Worm (Caenorhabditis elegans) whole organism, L4 larva: ENCODE data around the gene gid-7.

ENCODE experiments used
- F10B5.3 ChIP-seq: sonication (generic microtip); optimal IDR thresholded peaks from 2 replicates; lab custom pipeline; 2016; ENCODE audit warnings: mild to moderate bottlenecking, missing genetic modification characterization, missing compliant biosample characterization
- T20F7.1 ChIP-seq: fragments of 200-800 bp; sonication (Bioruptor generic); optimal IDR thresholded peaks from 2 replicates; lab custom pipeline; 2018; ENCODE audit warnings: mild to moderate bottlenecking, missing genetic modification characterization, missing compliant biosample characterization
- Y5F2A.4 ChIP-seq: fragments of 200-800 bp; sonication (Bioruptor generic); optimal IDR thresholded peaks from 2 replicates; lab custom pipeline; 2018; ENCODE audit warnings: mild to moderate bottlenecking, missing genetic modification characterization, missing compliant biosample characterization
- aha-1 ChIP-seq: fragments of 150-350 bp; peaks from one replicate; lab custom pipeline; 2014; ENCODE audit warnings: missing biosample characterization, missing genetic modification characterization
- ceh-28 ChIP-seq: fragments of 150-350 bp; optimal IDR thresholded peaks from 2 replicates; lab custom pipeline; 2014; ENCODE audit warnings: missing biosample characterization, missing genetic modification reagents, missing genetic modification characterization
- ceh-32 ChIP-seq: sonication (generic microtip); optimal IDR thresholded peaks from 2 replicates; lab custom pipeline; 2016; ENCODE audit warnings: mild to moderate bottlenecking, missing genetic modification characterization, missing compliant biosample characterization; ENCODE audit not compliant: poor library complexity
- ceh-82 ChIP-seq: sonication (generic microtip); optimal IDR thresholded peaks from 2 replicates; lab custom pipeline; 2017; ENCODE audit warnings: missing biosample characterization, missing genetic modification characterization
- ctbp-1 ChIP-seq: fragments of 200-800 bp; sonication (Bioruptor generic); IDR thresholded peaks from 2 replicates; pipeline ENCODE4 v1.3.6; 2022; ENCODE audit warnings: missing genetic modification reagents, missing genetic modification characterization, missing compliant biosample characterization
- daf-12 ChIP-seq: fragments of 150-350 bp; optimal IDR thresholded peaks from 2 replicates; lab custom pipeline; 2014; ENCODE audit warnings: missing biosample characterization, missing genetic modification reagents, missing genetic modification characterization
- daf-16 ChIP-seq, 3 experiments: sonication (generic microtip); optimal IDR thresholded peaks; 2 replicates each; lab custom pipeline; 2016 to 2017; ENCODE audit warnings: missing genetic modification characterization in 3 of 3, missing genetic modification reagents in 3 of 3, mild to moderate bottlenecking in 2 of 3, missing compliant biosample characterization in 2 of 3, missing biosample characterization in 1 of 3, moderate library complexity in 1 of 3
- daf-8 ChIP-seq: fragments of 200-800 bp; sonication (Bioruptor generic); IDR thresholded peaks from 2 replicates; pipeline ENCODE4 v1.3.6; 2022; ENCODE audit warnings: missing genetic modification characterization, missing compliant biosample characterization
- dmd-6 ChIP-seq: fragments of 200-800 bp; sonication (Bioruptor generic); IDR thresholded peaks from 2 replicates; pipeline ENCODE4 v1.3.6; 2022; ENCODE audit warnings: missing genetic modification reagents, missing genetic modification characterization, missing compliant biosample characterization
- dpl-1 ChIP-seq: fragments of 150-350 bp; optimal IDR thresholded peaks from 2 replicates; lab custom pipeline; 2014; ENCODE audit warnings: missing biosample characterization, missing genetic modification reagents, missing genetic modification characterization
- duxl-1 ChIP-seq: sonication (generic microtip); optimal IDR thresholded peaks from 2 replicates; lab custom pipeline; 2016; ENCODE audit warnings: mild to moderate bottlenecking, missing genetic modification characterization, moderate library complexity, missing compliant biosample characterization; ENCODE audit not compliant: poor library complexity
- egl-27 ChIP-seq: sonication (generic microtip); optimal IDR thresholded peaks from 3 replicates; lab custom pipeline; 2017; ENCODE audit warnings: missing biosample characterization, missing genetic modification reagents, missing genetic modification characterization
- egl-43 ChIP-seq: fragments of 200-800 bp; sonication (Bioruptor generic); IDR thresholded peaks from 2 replicates; pipeline ENCODE4 v1.3.6; 2022; ENCODE audit warnings: missing genetic modification reagents, missing genetic modification characterization, missing compliant biosample characterization
- fkh-10 ChIP-seq: fragments of 150-350 bp; optimal IDR thresholded peaks from 2 replicates; lab custom pipeline; 2014; ENCODE audit warnings: missing biosample characterization, missing genetic modification reagents, missing genetic modification characterization
- fos-1 ChIP-seq: fragments of 150-350 bp; optimal IDR thresholded peaks from 2 replicates; lab custom pipeline; 2014; ENCODE audit warnings: missing biosample characterization, missing genetic modification characterization
- hif-1 ChIP-seq, 2 experiments: sonication (generic microtip); optimal IDR thresholded peaks; 2 replicates each; lab custom pipeline; 2016 to 2017; ENCODE audit warnings: missing compliant biosample characterization in 2 of 2, missing genetic modification characterization in 2 of 2, missing genetic modification reagents in 2 of 2, missing genotype in 2 of 2, mild to moderate bottlenecking in 1 of 2
- hlh-11 ChIP-seq: fragments of 200-800 bp; sonication (Bioruptor generic); optimal IDR thresholded peaks from 2 replicates; lab custom pipeline; 2018; ENCODE audit warnings: mild to moderate bottlenecking, missing genetic modification characterization, missing compliant biosample characterization
- lin-13 ChIP-seq: fragments of 150-350 bp; optimal IDR thresholded peaks from 2 replicates; lab custom pipeline; 2014; ENCODE audit warnings: missing biosample characterization, missing genetic modification reagents, missing genetic modification characterization
- lin-29 ChIP-seq: fragments of 200-800 bp; sonication (Bioruptor generic); IDR thresholded peaks from 2 replicates; pipeline ENCODE4 v1.3.6; 2022; ENCODE audit warnings: missing genetic modification reagents, missing genetic modification characterization, missing compliant biosample characterization
- madf-9 ChIP-seq: fragments of 200-800 bp; sonication (Bioruptor generic); conservative IDR thresholded peaks from 2 replicates; pipeline ENCODE4 v1.3.6; 2022; ENCODE audit warnings: missing genetic modification reagents, missing genetic modification characterization, missing compliant biosample characterization
- mdt-29 ChIP-seq: fragments of 200-800 bp; sonication (Bioruptor generic); IDR thresholded peaks from 2 replicates; pipeline ENCODE4 v1.3.6; 2022; ENCODE audit warnings: missing genetic modification reagents, missing genetic modification characterization, missing compliant biosample characterization
- mes-2 ChIP-seq: sonication (generic microtip); optimal IDR thresholded peaks from 2 replicates; lab custom pipeline; 2016; ENCODE audit warnings: missing genotype, mild to moderate bottlenecking, missing genetic modification characterization, missing compliant biosample characterization; ENCODE audit not compliant: poor library complexity, severe bottlenecking
- mxl-2 ChIP-seq: fragments of 200-800 bp; sonication (Bioruptor generic); conservative IDR thresholded peaks from 2 replicates; pipeline ENCODE4 v1.3.6; 2022; ENCODE audit warnings: missing genetic modification reagents, missing genetic modification characterization, missing compliant biosample characterization
- nhr-102 ChIP-seq: sonication (generic microtip); optimal IDR thresholded peaks from 2 replicates; lab custom pipeline; 2016; ENCODE audit warnings: mild to moderate bottlenecking, missing genetic modification characterization, moderate library complexity, missing compliant biosample characterization
- nhr-11 ChIP-seq: fragments of 150-350 bp; optimal IDR thresholded peaks from 2 replicates; lab custom pipeline; 2014; ENCODE audit warnings: missing biosample characterization, missing genetic modification characterization
- nhr-237 ChIP-seq: sonication (generic microtip); optimal IDR thresholded peaks from 2 replicates; lab custom pipeline; 2017; ENCODE audit warnings: missing biosample characterization, missing genetic modification characterization
- nhr-28 ChIP-seq: fragments of 150-350 bp; optimal IDR thresholded peaks from 2 replicates; lab custom pipeline; 2014; ENCODE audit warnings: missing biosample characterization, missing genetic modification characterization
- nhr-48 ChIP-seq: sonication (generic microtip); optimal IDR thresholded peaks from 2 replicates; lab custom pipeline; 2016; ENCODE audit warnings: mild to moderate bottlenecking, missing genetic modification characterization, missing compliant biosample characterization
- nhr-77 ChIP-seq: fragments of 150-350 bp; optimal IDR thresholded peaks from 2 replicates; lab custom pipeline; 2014; ENCODE audit warnings: missing biosample characterization, missing genetic modification characterization
- pha-4 ChIP-seq, 2 experiments: fragments of 150-350 bp in 1 of 2; fragments of 200-800 bp in 1 of 2; sonication (Bioruptor generic) in 1 of 2; IDR thresholded peaks in 1 of 2; optimal IDR thresholded peaks in 1 of 2; 2 replicates each; pipeline versions ENCODE4 v1.3.6 to Lab custom; 2014 to 2022; ENCODE audit warnings: missing genetic modification characterization in 2 of 2, missing genetic modification reagents in 2 of 2, missing biosample characterization in 1 of 2, missing compliant biosample characterization in 1 of 2
- php-3 ChIP-seq: fragments of 200-800 bp; sonication (Bioruptor generic); IDR thresholded peaks from 2 replicates; pipeline ENCODE4 v1.3.6; 2022; ENCODE audit warnings: missing genetic modification reagents, missing genetic modification characterization, missing compliant biosample characterization
- pqm-1 ChIP-seq: sonication (generic microtip); optimal IDR thresholded peaks from 2 replicates; lab custom pipeline; 2017; ENCODE audit warnings: missing biosample characterization, missing genetic modification characterization
- skn-1 ChIP-seq: fragments of 150-350 bp; optimal IDR thresholded peaks from 2 replicates; lab custom pipeline; 2014; ENCODE audit warnings: missing biosample characterization, missing genetic modification characterization
- unc-130 ChIP-seq: sonication (generic microtip); optimal IDR thresholded peaks from 2 replicates; lab custom pipeline; 2016; ENCODE audit warnings: missing genetic modification reagents, missing genetic modification characterization, missing compliant biosample characterization
- unc-62 ChIP-seq, 3 experiments: fragments of 150-350 bp in 1 of 3; sonication (generic microtip); optimal IDR thresholded peaks in 2 of 3; peaks in 1 of 3; 1 replicate in 1 of 3; 2 replicates in 2 of 3; lab custom pipeline; 2014 to 2017; ENCODE audit warnings: missing biosample characterization in 3 of 3, missing genetic modification characterization in 3 of 3, missing genetic modification reagents in 3 of 3, missing genotype in 1 of 3
- vab-7 ChIP-seq: fragments of 200-800 bp; sonication (Bioruptor generic); IDR thresholded peaks from 2 replicates; pipeline ENCODE4 v1.3.6; 2022; ENCODE audit warnings: missing genetic modification reagents, missing genetic modification characterization, missing compliant biosample characterization
- zip-11 ChIP-seq: fragments of 200-800 bp; sonication (Bioruptor generic); IDR thresholded peaks from 2 replicates; pipeline ENCODE4 v1.3.6; 2022; ENCODE audit warnings: missing genetic modification characterization, missing compliant biosample characterization
- zip-2 ChIP-seq: fragments of 150-350 bp; optimal IDR thresholded peaks from 2 replicates; lab custom pipeline; 2014; ENCODE audit warnings: missing biosample characterization, missing genetic modification characterization
- ztf-7 ChIP-seq: fragments of 150-350 bp; optimal IDR thresholded peaks from 2 replicates; lab custom pipeline; 2014; ENCODE audit warnings: missing biosample characterization, missing genetic modification characterization

gid-7 gene

DNA sequence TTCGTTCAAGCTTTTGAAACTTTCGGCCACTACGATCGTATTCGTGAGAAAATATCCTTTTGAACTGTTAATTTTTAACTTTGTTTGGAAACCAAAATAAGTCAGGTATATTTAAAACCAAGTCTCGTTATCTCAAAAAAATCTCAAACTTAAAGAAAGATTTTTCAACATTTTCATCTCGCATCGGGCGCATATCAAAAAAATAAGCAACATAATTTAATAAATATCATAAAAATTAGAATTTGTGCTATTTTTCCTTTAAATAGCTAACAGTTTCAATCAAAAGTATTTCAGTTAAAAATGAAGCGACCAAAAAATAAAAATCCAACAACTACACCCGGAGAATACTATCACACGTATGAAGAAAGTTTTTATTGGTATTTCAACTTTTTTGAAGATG lies 49.1 kb upstream of the gid-7 start, which contains the start of gene srw-7:
srw-7 (plus strand) TSS at position 301 of the 400 bp plus-strand sequence.
- no peak for TF ChIP-seq mxl-2 (GFP tag; lab: Robert Waterston, UW)
- no peak for TF ChIP-seq daf-8 (GFP tag; lab: Robert Waterston, UW)
- no peak for TF ChIP-seq zip-2
- no peak for TF ChIP-seq daf-12
- no peak for TF ChIP-seq ceh-32 (tag; lab: Kevin White, UChicago)
- TF ChIP-seq T20F7.1 (GFP tag; lab: Kevin White, UChicago), result no peak
- no peak for TF ChIP-seq fkh-10 (GFP tag; lab: Kevin White, UChicago)
- no peak for TF ChIP-seq skn-1

DNA sequence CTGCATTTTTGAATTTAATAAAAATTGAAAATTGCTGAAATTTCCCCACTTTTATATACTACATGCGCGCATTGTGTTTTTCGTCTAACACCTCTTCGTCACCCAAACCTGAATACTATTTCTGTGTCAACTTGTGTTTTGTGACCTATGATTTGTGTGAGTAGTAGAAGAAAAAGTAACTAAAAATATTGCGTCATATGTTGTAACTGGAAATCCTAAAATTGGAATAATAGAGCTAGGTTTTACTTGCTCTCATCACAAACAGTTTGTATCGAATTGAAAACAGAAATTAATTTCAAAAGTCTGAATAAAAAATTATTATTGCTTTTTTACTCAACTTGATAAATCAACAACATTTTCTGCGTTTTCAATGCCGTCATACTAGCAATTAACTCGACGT lies 48.6 kb upstream of the gid-7 start, which contains the start of gene R08F11.4:
R08F11.4 (minus strand) TSS at position 29 of the 400 bp plus-strand sequence.
- TF ChIP-seq aha-1 (tag; lab: Kevin White, UChicago) (peak; percentile 71), ztf-7 (tag; lab: Kevin White, UChicago) (peak; percentile 95), pqm-1 (tag; lab: Kevin White, UChicago) (peak; percentile 48), daf-12 (no peak), unc-62 (GFP tag; optimal IDR thresholded peaks at IDR 0.05 in 1 of 2; lab: Kevin White, UChicago) (peak in 1 of 2 experiments; percentile 54), unc-62 (tag; optimal IDR thresholded peaks at IDR 0.05; lab: Kevin White, UChicago) (no peak), ceh-28 (tag; lab: Kevin White, UChicago) (no peak), nhr-28 (tag; lab: Kevin White, UChicago) (peak; percentile 81)

DNA sequence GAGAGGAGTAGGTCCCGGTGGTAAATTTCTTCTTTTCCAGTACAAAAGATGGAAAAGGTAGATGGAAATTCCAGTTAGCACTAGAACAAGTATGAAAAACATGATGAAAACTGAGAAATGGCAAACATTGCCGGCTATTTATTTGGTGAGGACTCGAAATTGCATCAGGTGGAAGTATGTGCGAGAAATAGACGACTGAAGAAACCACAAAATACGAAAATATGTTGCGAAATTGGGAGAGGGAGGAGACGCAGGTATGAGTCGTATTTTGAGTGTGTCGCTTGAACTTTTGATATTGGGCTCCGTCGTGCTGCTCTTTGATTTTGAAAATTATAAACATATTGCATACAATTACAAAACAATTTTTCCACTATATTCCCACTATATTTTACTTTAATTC lies 46.5 kb upstream of the gid-7 start, which contains the start of gene cyp-33C8:
cyp-33C8 (minus strand) TSS at position 200 of the 400 bp plus-strand sequence.
- TF ChIP-seq fos-1 (no peak), mxl-2 (GFP tag; lab: Robert Waterston, UW) (no peak), zip-11 (no peak), lin-29 (no peak), nhr-48 (tag; lab: Kevin White, UChicago) (no peak), vab-7 (GFP tag; lab: Robert Waterston, UW) (no peak), egl-43 (GFP tag; lab: Robert Waterston, UW) (no peak), pqm-1 (tag; lab: Kevin White, UChicago) (peak; percentile 8), nhr-11 (tag; lab: Kevin White, UChicago) (peak; percentile 63), dmd-6 (GFP tag; lab: Robert Waterston, UW) (peak; percentile 49), dpl-1 (peak; percentile 16), pha-4 (GFP tag; IDR thresholded peaks at IDR 0.05; lab: Robert Waterston, UW) (no peak), pha-4 (tag; optimal IDR thresholded peaks at IDR 0.05; lab: Kevin White, UChicago) (peak; percentile 6), daf-16 (GFP tag; optimal IDR thresholded peaks at IDR 0.05; lab: Kevin White, UChicago) (no peak), daf-16 (tag; optimal IDR thresholded peaks at IDR 0.05; lab: Kevin White, UChicago) (peak; percentile 70), nhr-28 (tag; lab: Kevin White, UChicago) (peak; percentile 95), php-3 (no peak), fkh-10 (GFP tag; lab: Kevin White, UChicago) (no peak), nhr-237 (tag; lab: Kevin White, UChicago) (no peak), zip-2 (no peak), mes-2 (tag; lab: Kevin White, UChicago) (peak; percentile 23), hif-1 (tag; optimal IDR thresholded peaks at IDR 0.05; lab: Kevin White, UChicago) (peak in 1 of 2 experiments; percentile 46), nhr-77 (tag; lab: Kevin White, UChicago) (no peak), nhr-102 (tag; lab: Kevin White, UChicago) (peak; percentile 31), ceh-32 (tag; lab: Kevin White, UChicago) (no peak), hlh-11 (peak; percentile 31)
- TF ChIP-seq, all 104 proteins: peak for 11

DNA sequence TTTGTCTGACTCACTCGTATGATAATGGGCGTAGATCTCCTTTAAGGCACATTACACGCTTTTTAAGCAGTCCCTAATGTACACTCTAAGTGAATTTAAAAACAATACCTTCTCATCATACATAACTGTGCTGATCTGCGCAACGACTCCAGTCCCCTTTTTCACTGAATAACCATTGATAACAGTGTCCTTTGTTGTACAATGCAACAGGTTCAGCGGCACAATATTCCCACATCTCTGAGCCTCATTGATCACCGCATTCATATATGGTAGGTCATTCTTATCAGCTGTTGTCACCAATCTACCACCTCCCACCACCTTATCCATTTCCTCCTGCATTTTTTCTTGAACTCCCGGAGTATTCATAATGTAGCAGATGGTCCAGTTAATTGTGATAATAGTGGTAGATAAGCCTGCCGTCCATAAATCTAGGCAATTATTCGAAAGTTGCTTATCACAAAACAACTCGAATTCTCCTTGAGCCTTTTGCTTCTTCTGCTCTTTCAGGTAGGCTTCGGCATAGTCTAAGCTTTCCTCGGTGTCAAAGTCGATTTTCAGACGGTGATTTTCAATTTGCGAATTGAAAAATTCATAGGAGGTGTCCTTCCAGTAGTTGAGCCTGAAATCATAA lies 45.0 kb upstream of the gid-7 start:
- TF ChIP-seq unc-62 (GFP tag; optimal IDR thresholded peaks at IDR 0.05 in 1 of 2; lab: Kevin White, UChicago) (peak in 1 of 2 experiments; percentile 92), unc-62 (tag; optimal IDR thresholded peaks at IDR 0.05; lab: Kevin White, UChicago) (no peak), egl-27 (no peak), Y5F2A.4 (GFP tag; lab: Kevin White, UChicago) (no peak), aha-1 (tag; lab: Kevin White, UChicago) (peak; percentile 66), lin-29 (no peak), F10B5.3 (tag; lab: Kevin White, UChicago) (no peak), nhr-28 (tag; lab: Kevin White, UChicago) (no peak), duxl-1 (no peak), ctbp-1 (no peak), madf-9 (no peak), ceh-82 (tag; lab: Kevin White, UChicago) (no peak), unc-130 (GFP tag; lab: Kevin White, UChicago) (no peak), fos-1 (no peak), lin-13 (GFP tag; lab: Kevin White, UChicago) (no peak), pqm-1 (tag; lab: Kevin White, UChicago) (no peak), T20F7.1 (GFP tag; lab: Kevin White, UChicago) (no peak), mdt-29 (GFP tag; lab: Robert Waterston, UW) (no peak)
- TF ChIP-seq, all 104 proteins: peak for 2
